Fruit fly (Drosophila melanogaster): ENCODE measurements around the gene CG4789.
A peak's percentile ranks its signal among the peaks of the same experiment; 100 is the strongest.

The CG4789 gene

DNA sequence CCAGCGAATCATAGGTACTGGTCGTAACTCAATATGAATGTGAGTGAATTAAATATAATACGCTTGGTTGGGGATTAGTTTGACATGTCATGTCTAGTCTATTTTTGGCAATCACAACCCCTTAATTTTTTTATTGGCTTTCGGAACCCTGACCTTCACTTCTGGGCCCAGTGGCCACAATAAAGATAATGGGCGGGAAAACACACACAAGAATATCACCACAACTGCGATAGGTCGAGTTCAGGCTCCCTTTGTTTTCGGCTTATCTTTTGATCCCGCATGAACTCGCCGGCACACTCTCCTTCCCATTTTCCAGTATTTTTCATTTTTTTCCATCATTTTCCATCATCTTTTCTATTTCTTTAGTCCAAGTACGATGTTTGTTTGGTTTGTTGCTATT, 17.5 kb downstream of the CG4789 start:
- no peak for TF ChIP-seq CG7987 (GFP tag; optimal IDR thresholded peaks at IDR 0.05)
- TF ChIP-seq bigmax (GFP tag; optimal IDR thresholded peaks at IDR 0.05): no peak
- no peak for TF ChIP-seq CG9932 (GFP tag; IDR thresholded peaks at IDR 0.05)
- no peak for TF ChIP-seq maf-S (GFP tag; optimal IDR thresholded peaks at IDR 0.05)
- no peak for TF ChIP-seq CG12391 (tag; optimal IDR thresholded peaks at IDR 0.05)
- no peak for TF ChIP-seq Nf-YB (GFP tag; optimal IDR thresholded peaks at IDR 0.05)
- TF ChIP-seq CG7963 (GFP tag; IDR thresholded peaks at IDR 0.05; ENCODE audit: partially characterized antibody): no peak

DNA sequence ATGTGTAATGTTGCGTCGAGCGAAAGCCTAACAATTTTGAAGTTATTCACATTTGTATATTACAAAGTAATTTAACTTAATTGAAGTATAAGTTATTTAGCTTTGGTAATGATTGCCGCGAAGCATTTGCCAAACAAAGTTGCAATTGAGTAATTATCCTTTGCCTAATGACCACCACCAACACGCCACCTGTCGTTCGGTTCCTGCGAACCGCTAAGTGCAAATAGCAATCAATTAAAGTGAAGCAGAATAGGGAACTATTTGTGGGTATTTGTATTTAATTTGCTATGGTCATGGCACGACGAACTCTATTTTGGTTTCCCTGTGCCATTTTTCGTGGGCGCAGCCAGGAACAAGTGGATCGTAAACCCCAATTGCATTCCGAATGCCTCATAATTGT, 19.9 kb downstream of the CG4789 start:
- TF ChIP-seq CG3065 (GFP tag; optimal IDR thresholded peaks at IDR 0.05): no peak
- TF ChIP-seq ci (GFP tag; IDR thresholded peaks at IDR 0.05): no peak
- no peak for TF ChIP-seq CG33557 (GFP tag; optimal IDR thresholded peaks at IDR 0.05)
- TF ChIP-seq CTCF (GFP tag; optimal IDR thresholded peaks at IDR 0.05): peak; percentile 72
- no peak for TF ChIP-seq CG8388 (GFP tag; optimal IDR thresholded peaks at IDR 0.05)
- no peak for TF ChIP-seq CG10209 (GFP tag; optimal IDR thresholded peaks at IDR 0.05)
- TF ChIP-seq MESR4 (GFP tag; optimal IDR thresholded peaks at IDR 0.05): no peak
- TF ChIP-seq B-H2 (GFP tag; optimal IDR thresholded peaks at IDR 0.05): no peak
- no peak for TF ChIP-seq CG3838 (GFP tag; optimal IDR thresholded peaks at IDR 0.05)
- TF ChIP-seq hb (GFP tag; IDR thresholded peaks at IDR 0.05; ENCODE audit: partially characterized antibody): no peak
- peak; percentile 73 for TF ChIP-seq CG10979 (tag; optimal IDR thresholded peaks at IDR 0.05)

DNA sequence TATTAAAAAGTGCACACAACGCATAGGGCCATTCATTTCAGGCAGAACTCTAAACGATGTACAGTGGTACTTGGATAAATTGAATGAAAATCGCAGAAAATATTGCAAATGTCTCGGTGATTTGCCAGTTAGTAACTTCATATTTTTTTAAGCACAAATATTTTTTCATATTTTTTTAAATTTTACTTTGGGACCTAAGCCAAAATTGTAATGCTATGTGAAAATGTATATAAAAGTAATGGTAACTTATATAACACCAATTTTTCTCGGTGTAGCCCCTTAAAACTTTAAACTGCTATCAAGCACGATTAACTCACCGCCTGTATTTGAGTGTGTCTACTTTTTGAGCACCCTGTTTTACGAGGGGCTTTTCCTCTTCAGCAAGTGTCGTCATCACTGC, 20.5 kb downstream of the CG4789 start:
- TF ChIP-seq shn (GFP tag; optimal IDR thresholded peaks at IDR 0.05): no peak
- TF ChIP-seq HLH3B (GFP tag; IDR thresholded peaks at IDR 0.05): 0 out of 2 replicates have a peak, but pooled peaks have one; percentile 16
- peak; percentile 38 for TF ChIP-seq dmrt99B (tag; optimal IDR thresholded peaks at IDR 0.05)
- peak; percentile 33; the same call in 1 of the 2 replicates for TF ChIP-seq CG31441 (GFP tag; IDR thresholded peaks at IDR 0.05)
- no peak for TF ChIP-seq CG8478 (optimal IDR thresholded peaks at IDR 0.05)
- TF ChIP-seq CG31365 (tag; optimal IDR thresholded peaks at IDR 0.05): no peak
- peak in 1 of 2 experiments; percentile 57 for TF ChIP-seq Pdp1 (GFP tag; optimal IDR thresholded peaks at IDR 0.05)
- peak; percentile 12 for TF ChIP-seq Oli (tag; optimal IDR thresholded peaks at IDR 0.05)
- TF ChIP-seq CG12155 (GFP tag; optimal IDR thresholded peaks at IDR 0.05): no peak
- peak; percentile 13 for TF ChIP-seq CG7839 (tag; optimal IDR thresholded peaks at IDR 0.05)
- TF ChIP-seq Hr51 (GFP tag; optimal IDR thresholded peaks at IDR 0.05): peak in 1 of 2 experiments; percentile 4
- peak; percentile 23 for TF ChIP-seq CG17359 (tag; optimal IDR thresholded peaks at IDR 0.05)
- no peak for TF ChIP-seq seq (GFP tag; IDR thresholded peaks at IDR 0.05)
- peak; percentile 2 for TF ChIP-seq D19A (tag; optimal IDR thresholded peaks at IDR 0.05)
- no peak for TF ChIP-seq wor (GFP tag; IDR thresholded peaks at IDR 0.05)
- peak; percentile 39 for TF ChIP-seq gem (tag; optimal IDR thresholded peaks at IDR 0.05)
- TF ChIP-seq sens (GFP tag): peak; percentile 76
- TF ChIP-seq Sox102F (GFP tag; optimal IDR thresholded peaks at IDR 0.05): peak; percentile 40
- TF ChIP-seq ERR (GFP tag; optimal IDR thresholded peaks at IDR 0.05): no peak
- peak; percentile 52 for TF ChIP-seq Med (GFP tag)
- TF ChIP-seq Sox100B (GFP tag; optimal IDR thresholded peaks at IDR 0.05): peak; percentile 9
- peak; percentile 11 for TF ChIP-seq CG2712 (tag; optimal IDR thresholded peaks at IDR 0.05)
- no peak for TF ChIP-seq pzg (GFP tag; optimal IDR thresholded peaks at IDR 0.05)
- TF ChIP-seq CG11504 (tag; optimal IDR thresholded peaks at IDR 0.05): peak; percentile 48
- no peak for TF ChIP-seq Dbx (GFP tag; IDR thresholded peaks at IDR 0.05)
- TF ChIP-seq fd96Cb (tag; optimal IDR thresholded peaks at IDR 0.05): peak; percentile 12
- no peak for TF ChIP-seq CG10321 (GFP tag; IDR thresholded peaks at IDR 0.05)
- TF ChIP-seq Blimp-1 (GFP tag; optimal IDR thresholded peaks at IDR 0.05): peak; percentile 30
- peak; percentile 29 for TF ChIP-seq CG2678 (tag; optimal IDR thresholded peaks at IDR 0.05)
- TF ChIP-seq phol (tag; optimal IDR thresholded peaks at IDR 0.05): peak; percentile 44
- no peak for TF ChIP-seq ranshi (GFP tag; IDR thresholded peaks at IDR 0.05)

Measured in whole organism, embryonic.